In the genomic region with DNA sequence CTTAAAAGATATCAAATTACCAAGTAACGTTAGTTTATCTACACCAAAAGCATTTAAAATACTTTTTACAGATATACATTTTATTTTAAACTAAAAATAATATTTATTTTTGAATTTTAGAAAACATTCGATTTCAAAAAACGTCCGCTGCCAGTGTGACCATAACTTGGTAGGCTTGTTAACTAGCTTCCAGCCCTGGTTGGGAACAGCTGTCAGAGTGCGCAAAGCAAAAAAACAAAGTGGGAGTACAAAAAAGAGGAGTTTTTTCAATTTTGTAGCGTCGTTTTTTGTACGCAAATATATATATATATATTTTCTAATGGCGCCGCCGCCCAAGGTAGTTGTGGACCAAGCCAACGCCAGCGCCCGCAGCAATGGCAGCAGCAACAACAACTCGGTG, we compare ENCODE assay signal across 1 fruit fly cellular context.
TF ChIP-seq lines count a peak whose summit lies in the region.

A gene (plus strand): TSS at position 195 of the 400 bp plus-strand sequence.

TF ChIP-seq in whole organism, embryonic, 481 proteins besides CTCF, POLR2A, EP300 and RAD21 (continued from another document):
- TF ChIP-seq phol (tag; optimal IDR thresholded peaks at IDR 0.05; lab: Kevin White, UChicago): peak; percentile 27
- TF ChIP-seq Dref (GFP tag; IDR thresholded peaks at IDR 0.05; lab: Robert Waterston, UW): 0 out of 2 replicates have a peak, but pooled peaks have one; percentile 22
- TF ChIP-seq cas (GFP tag; IDR thresholded peaks at IDR 0.05; lab: Robert Waterston, UW): no peak
- TF ChIP-seq Asciz (GFP tag; optimal IDR thresholded peaks at IDR 0.05; lab: Kevin White, UChicago): no peak
- peak; percentile 15 for TF ChIP-seq BEAF-32 (GFP tag; optimal IDR thresholded peaks at IDR 0.05; lab: Kevin White, UChicago)
- TF ChIP-seq tgo (GFP tag; IDR thresholded peaks at IDR 0.05; lab: Robert Waterston, UW): no peak
- peak; percentile 38; the same call in 1 of the 3 replicates for TF ChIP-seq row (GFP tag; IDR thresholded peaks at IDR 0.05; lab: Robert Waterston, UW)
- no peak for TF ChIP-seq CG16815 (GFP tag; optimal IDR thresholded peaks at IDR 0.05; lab: Kevin White, UChicago)
- TF ChIP-seq sob (GFP tag; IDR thresholded peaks at IDR 0.05; lab: Robert Waterston, UW): no peak
- peak in 1 of 2 experiments; percentile 95 for TF ChIP-seq bsh (GFP tag; optimal IDR thresholded peaks at IDR 0.05; lab: Kevin White, UChicago)
- no peak for TF ChIP-seq run (tag; optimal IDR thresholded peaks at IDR 0.05; lab: Kevin White, UChicago)
- no peak for TF ChIP-seq Dad (GFP tag; optimal IDR thresholded peaks at IDR 0.05; lab: Kevin White, UChicago)
- no peak for TF ChIP-seq CG8281 (tag; optimal IDR thresholded peaks at IDR 0.05; lab: Kevin White, UChicago)
- no peak for TF ChIP-seq bcd (GFP tag; optimal IDR thresholded peaks at IDR 0.05; lab: Kevin White, UChicago)
- no peak for TF ChIP-seq hkb (optimal IDR thresholded peaks at IDR 0.05; lab: Kevin White, UChicago)
- TF ChIP-seq hkb (GFP tag; IDR thresholded peaks at IDR 0.05; lab: Robert Waterston, UW): no peak
- no peak for TF ChIP-seq Oaz (GFP tag; IDR thresholded peaks at IDR 0.05; lab: Robert Waterston, UW)
- TF ChIP-seq CG15696 (tag; optimal IDR thresholded peaks at IDR 0.05; lab: Kevin White, UChicago): no peak
- no peak for TF ChIP-seq Hr51 (GFP tag; optimal IDR thresholded peaks at IDR 0.05; lab: Kevin White, UChicago)
- no peak for TF ChIP-seq B-H2 (GFP tag; optimal IDR thresholded peaks at IDR 0.05; lab: Kevin White, UChicago)
- no peak for TF ChIP-seq CG11504 (tag; optimal IDR thresholded peaks at IDR 0.05; lab: Kevin White, UChicago)
- peak; percentile 40 for TF ChIP-seq trem (tag; optimal IDR thresholded peaks at IDR 0.05; lab: Kevin White, UChicago)
- TF ChIP-seq CG13287 (GFP tag; IDR thresholded peaks at IDR 0.05; lab: Robert Waterston, UW; ENCODE audit: partially characterized antibody): peak; percentile 38; the same call in 1 of the 2 replicates
- TF ChIP-seq CG12299 (tag; optimal IDR thresholded peaks at IDR 0.05; lab: Kevin White, UChicago): no peak
- no peak for TF ChIP-seq CG4328 (GFP tag; optimal IDR thresholded peaks at IDR 0.05; lab: Kevin White, UChicago)
- no peak for TF ChIP-seq Ada2b (GFP tag; IDR thresholded peaks at IDR 0.05; lab: Robert Waterston, UW)
- TF ChIP-seq CG2712 (tag; optimal IDR thresholded peaks at IDR 0.05; lab: Kevin White, UChicago): peak; percentile 47
- no peak for TF ChIP-seq p53 (GFP tag; optimal IDR thresholded peaks at IDR 0.05; lab: Kevin White, UChicago)
- no peak for TF ChIP-seq jing (GFP tag; optimal IDR thresholded peaks at IDR 0.05; lab: Kevin White, UChicago)
- TF ChIP-seq Jarid2 (GFP tag; optimal IDR thresholded peaks at IDR 0.05; lab: Kevin White, UChicago): no peak
- no peak for TF ChIP-seq CG6813 (GFP tag; optimal IDR thresholded peaks at IDR 0.05; lab: Kevin White, UChicago)
- TF ChIP-seq sc (optimal IDR thresholded peaks at IDR 0.05; lab: Kevin White, UChicago): no peak
- TF ChIP-seq sc (GFP tag; optimal IDR thresholded peaks at IDR 0.05; lab: Kevin White, UChicago): no peak
- no peak for TF ChIP-seq ems (GFP tag; optimal IDR thresholded peaks at IDR 0.05; lab: Kevin White, UChicago)
- 0 out of 2 replicates have a peak, but pooled peaks have one; percentile 18 for TF ChIP-seq CG4360 (GFP tag; IDR thresholded peaks at IDR 0.05; lab: Robert Waterston, UW)
- TF ChIP-seq tio (GFP tag; optimal IDR thresholded peaks at IDR 0.05; lab: Kevin White, UChicago): no peak
- TF ChIP-seq nmo (GFP tag; optimal IDR thresholded peaks at IDR 0.05; lab: Kevin White, UChicago): peak; percentile 8
- TF ChIP-seq CG9817 (tag; optimal IDR thresholded peaks at IDR 0.05; lab: Kevin White, UChicago): no peak
- no peak for TF ChIP-seq ssp (GFP tag; IDR thresholded peaks at IDR 0.05; lab: Robert Waterston, UW)
- no peak for TF ChIP-seq ftz-f1 (GFP tag; optimal IDR thresholded peaks at IDR 0.05; lab: Kevin White, UChicago)
- no peak for TF ChIP-seq Tbp (GFP tag; optimal IDR thresholded peaks at IDR 0.05; lab: Kevin White, UChicago)
- no peak for TF ChIP-seq scrt (GFP tag; optimal IDR thresholded peaks at IDR 0.05; lab: Kevin White, UChicago)
- TF ChIP-seq CG6791 (GFP tag; IDR thresholded peaks at IDR 0.05; lab: Robert Waterston, UW; ENCODE audit: partially characterized antibody): no peak
- TF ChIP-seq CG10543 (GFP tag; optimal IDR thresholded peaks at IDR 0.05; lab: Kevin White, UChicago): no peak
- TF ChIP-seq cad (GFP tag; optimal IDR thresholded peaks at IDR 0.05; lab: Kevin White, UChicago): no peak
- peak; percentile 96 for TF ChIP-seq MBD-R2 (GFP tag; IDR thresholded peaks at IDR 0.05; lab: Robert Waterston, UW)
- TF ChIP-seq CG6654 (GFP tag; optimal IDR thresholded peaks at IDR 0.05; lab: Kevin White, UChicago): no peak
- no peak for TF ChIP-seq wor (GFP tag; IDR thresholded peaks at IDR 0.05; lab: Robert Waterston, UW)
